Worm (Caenorhabditis elegans) whole organism, young adult: ENCODE results near the gene sut-1.

Experiments used
- B0336.3 ChIP-seq: fragments of 200-800 bp; sonication (Bioruptor generic); IDR thresholded peaks from 2 replicates; pipeline ENCODE4 v1.3.6; 2022; ENCODE audit warnings: missing genetic modification characterization, missing compliant biosample characterization
- C06A6.2 ChIP-seq: fragments of 200-800 bp; sonication (Bioruptor generic); conservative IDR thresholded peaks from 2 replicates; pipeline ENCODE4 v1.3.6; 2022; ENCODE audit warnings: missing genetic modification characterization, missing compliant biosample characterization
- D2030.7 ChIP-seq: fragments of 200-800 bp; sonication (Bioruptor generic); IDR thresholded peaks from 2 replicates; pipeline ENCODE4 v1.3.6; 2022; ENCODE audit warnings: missing genetic modification reagents, missing genetic modification characterization, missing compliant biosample characterization
- F37B4.10 ChIP-seq: fragments of 200-800 bp; sonication (Bioruptor generic); IDR thresholded peaks from 2 replicates; pipeline ENCODE4 v1.3.6; 2022; ENCODE audit warnings: missing genetic modification characterization, missing compliant biosample characterization
- F52B5.7 ChIP-seq: sonication (generic microtip); optimal IDR thresholded peaks from 2 replicates; lab custom pipeline; 2016; ENCODE audit warnings: mild to moderate bottlenecking, missing genetic modification characterization, missing compliant biosample characterization
- F57C9.4 ChIP-seq: sonication (generic microtip); optimal IDR thresholded peaks from 2 replicates; lab custom pipeline; 2017; ENCODE audit warnings: mild to moderate bottlenecking, missing genetic modification characterization, missing compliant biosample characterization
- T07F8.4 ChIP-seq: sonication (generic microtip); optimal IDR thresholded peaks from 2 replicates; lab custom pipeline; 2016; ENCODE audit warnings: mild to moderate bottlenecking, missing genetic modification characterization, moderate library complexity, missing compliant biosample characterization
- Y53G8AR.9 ChIP-seq: fragments of 200-800 bp; sonication (Bioruptor generic); conservative IDR thresholded peaks from 2 replicates; pipeline ENCODE4 v1.3.6; 2022; ENCODE audit warnings: missing genetic modification reagents, missing genetic modification characterization, missing compliant biosample characterization
- Y67H2A.10 ChIP-seq: fragments of 200-800 bp; sonication (Bioruptor generic); conservative IDR thresholded peaks from 2 replicates; pipeline ENCODE4 v1.3.6; 2022; ENCODE audit warnings: missing genetic modification reagents, missing genetic modification characterization, missing compliant biosample characterization
- aptf-2 ChIP-seq: fragments of 200-800 bp; sonication (Bioruptor generic); conservative IDR thresholded peaks from 2 replicates; pipeline ENCODE4 v1.3.6; 2022; ENCODE audit warnings: missing genetic modification reagents, missing genetic modification characterization, missing compliant biosample characterization
- atf-7 ChIP-seq: sonication (generic microtip); optimal IDR thresholded peaks from 2 replicates; lab custom pipeline; 2017; ENCODE audit warnings: mild to moderate bottlenecking, missing genetic modification characterization, missing compliant biosample characterization
- cebp-1 ChIP-seq, 2 experiments: fragments of 200-800 bp in 1 of 2; sonication (Bioruptor generic) in 1 of 2; sonication (generic microtip) in 1 of 2; IDR thresholded peaks in 1 of 2; optimal IDR thresholded peaks in 1 of 2; 2 replicates each; pipeline versions ENCODE4 v1.3.6 to Lab custom; 2017 to 2022; ENCODE audit warnings: missing compliant biosample characterization in 2 of 2, missing genetic modification characterization in 2 of 2, mild to moderate bottlenecking in 1 of 2, missing genetic modification reagents in 1 of 2, moderate library complexity in 1 of 2
- cebp-2 ChIP-seq: fragments of 200-800 bp; sonication (Bioruptor generic); IDR thresholded peaks from 2 replicates; pipeline ENCODE4 v1.3.6; 2022; ENCODE audit warnings: missing genetic modification characterization, missing compliant biosample characterization
- ceh-79 ChIP-seq: sonication (generic microtip); optimal IDR thresholded peaks from 2 replicates; lab custom pipeline; 2017; ENCODE audit warnings: mild to moderate bottlenecking, missing genetic modification characterization, missing compliant biosample characterization
- egl-44 ChIP-seq: fragments of 200-800 bp; sonication (Bioruptor generic); IDR thresholded peaks from 2 replicates; pipeline ENCODE4 v1.3.6; 2022; ENCODE audit warnings: missing genetic modification reagents, missing genetic modification characterization, missing compliant biosample characterization
- egrh-3 ChIP-seq: fragments of 200-800 bp; sonication (Bioruptor generic); IDR thresholded peaks from 2 replicates; pipeline ENCODE4 v1.3.6; 2022; ENCODE audit warnings: missing genetic modification reagents, missing genetic modification characterization, missing compliant biosample characterization
- hmg-20 ChIP-seq: fragments of 200-800 bp; sonication (Bioruptor generic); IDR thresholded peaks from 2 replicates; pipeline ENCODE4 v1.3.6; 2022; ENCODE audit warnings: missing genetic modification reagents, missing genetic modification characterization, missing compliant biosample characterization
- hrde-1 ChIP-seq: sonication (generic microtip); optimal IDR thresholded peaks from 2 replicates; lab custom pipeline; 2016; ENCODE audit warnings: missing genetic modification characterization, mild to moderate bottlenecking, missing compliant biosample characterization, moderate library complexity, missing genotype, missing genetic modification reagents, borderline replicate concordance
- lin-26 ChIP-seq: fragments of 200-800 bp; sonication (Bioruptor generic); IDR thresholded peaks from 2 replicates; pipeline ENCODE4 v1.3.6; 2022; ENCODE audit warnings: missing genetic modification reagents, missing genetic modification characterization, missing compliant biosample characterization
- lin-35 ChIP-seq, 3 experiments: fragments of 150-350 bp in 2 of 3; sonication (generic microtip) in 1 of 3; optimal IDR thresholded peaks; 2 replicates each; lab custom pipeline; 2014 to 2018; ENCODE audit warnings: missing biosample characterization in 3 of 3, missing genetic modification characterization in 3 of 3, missing genetic modification reagents in 3 of 3
- lsy-27 ChIP-seq: sonication (generic microtip); optimal IDR thresholded peaks from 2 replicates; lab custom pipeline; 2017; ENCODE audit warnings: missing genetic modification characterization, mild to moderate bottlenecking, missing compliant biosample characterization, antibody characterized with exemption, missing genotype, borderline replicate concordance; ENCODE audit not compliant: insufficient read depth
- madf-6 ChIP-seq: fragments of 200-800 bp; sonication (Bioruptor generic); IDR thresholded peaks from 2 replicates; pipeline ENCODE4 v1.3.6; 2022; ENCODE audit warnings: missing genetic modification reagents, missing genetic modification characterization, missing compliant biosample characterization
- mcd-1 ChIP-seq: fragments of 200-800 bp; sonication (Bioruptor generic); IDR thresholded peaks from 2 replicates; pipeline ENCODE4 v1.3.6; 2022; ENCODE audit warnings: missing genetic modification reagents, missing genetic modification characterization, missing compliant biosample characterization
- mel-28 ChIP-seq: sonication (generic microtip); optimal IDR thresholded peaks from 2 replicates; lab custom pipeline; 2016; ENCODE audit warnings: borderline replicate concordance, mild to moderate bottlenecking, missing genetic modification characterization, missing compliant biosample characterization
- nfya-1 ChIP-seq: sonication (generic microtip); optimal IDR thresholded peaks from 2 replicates; lab custom pipeline; 2017; ENCODE audit warnings: antibody characterized with exemption, missing compliant biosample characterization, missing genetic modification characterization, borderline replicate concordance; ENCODE audit not compliant: insufficient read depth
- nhr-179 ChIP-seq: sonication (generic microtip); optimal IDR thresholded peaks from 2 replicates; lab custom pipeline; 2016; ENCODE audit warnings: mild to moderate bottlenecking, missing genetic modification characterization, missing compliant biosample characterization
- nhr-80 ChIP-seq: sonication (generic microtip); optimal IDR thresholded peaks from 2 replicates; lab custom pipeline; 2016; ENCODE audit warnings: missing genetic modification characterization, missing compliant biosample characterization
- pbrm-1 ChIP-seq: fragments of 200-800 bp; sonication (Bioruptor generic); IDR thresholded peaks from 2 replicates; pipeline ENCODE4 v1.3.6; 2022; ENCODE audit warnings: missing genetic modification reagents, missing genetic modification characterization, missing compliant biosample characterization
- unc-62 ChIP-seq: fragments of 150-350 bp; optimal IDR thresholded peaks from 2 replicates; lab custom pipeline; 2014; ENCODE audit warnings: missing biosample characterization, missing genetic modification reagents, missing genetic modification characterization
- zfh-2 ChIP-seq: fragments of 200-800 bp; sonication (Bioruptor generic); conservative IDR thresholded peaks from 2 replicates; pipeline ENCODE4 v1.3.6; 2022; ENCODE audit warnings: missing genetic modification reagents, missing genetic modification characterization, missing compliant biosample characterization
- ztf-18 ChIP-seq: sonication (generic microtip); optimal IDR thresholded peaks from 2 replicates; lab custom pipeline; 2016; ENCODE audit warnings: missing genotype, mild to moderate bottlenecking, missing genetic modification characterization, missing compliant biosample characterization
- ztf-25 ChIP-seq: fragments of 200-800 bp; sonication (Bioruptor generic); IDR thresholded peaks from 2 replicates; pipeline ENCODE4 v1.3.6; 2022; ENCODE audit warnings: missing genetic modification reagents, missing genetic modification characterization, missing compliant biosample characterization
- ztf-26 ChIP-seq: sonication (generic microtip); optimal IDR thresholded peaks from 2 replicates; lab custom pipeline; 2017; ENCODE audit warnings: missing genetic modification characterization, missing compliant biosample characterization

sut-1 gene

ce11 chrII:1149390-1149789, 26.3 kb upstream of the sut-1 start:
- TF ChIP-seq zfh-2 (0 out of 2 replicates have a peak, but pooled peaks have one; percentile 56), egrh-3 (GFP tag; lab: Robert Waterston, UW) (0 out of 2 replicates have a peak, but pooled peaks have one; percentile 6), lin-26 (no peak), Y67H2A.10 (GFP tag; lab: Robert Waterston, UW) (no peak), nhr-179 (tag; lab: Kevin White, UChicago) (peak; percentile 37), D2030.7 (GFP tag; lab: Robert Waterston, UW) (no peak), cebp-2 (GFP tag; lab: Robert Waterston, UW) (no peak)
- TF ChIP-seq, all 124 proteins: peak for 3

ce11 chrII:1143173-1143738, 20.2 kb upstream of the sut-1 start:
- TF ChIP-seq hmg-20 (no peak), nhr-80 (peak; percentile 43), Y53G8AR.9 (GFP tag; lab: Robert Waterston, UW) (0 out of 2 replicates have a peak, but pooled peaks have one; percentile 53), F57C9.4 (tag; lab: Kevin White, UChicago) (no peak), madf-6 (GFP tag; lab: Robert Waterston, UW) (no peak), hrde-1 (tag; lab: Kevin White, UChicago) (no peak), unc-62 (GFP tag; lab: Kevin White, UChicago) (no peak), D2030.7 (GFP tag; lab: Robert Waterston, UW) (no peak), atf-7 (tag; lab: Kevin White, UChicago) (peak; percentile 88), cebp-1 (GFP tag; IDR thresholded peaks at IDR 0.05; lab: Robert Waterston, UW) (no peak), cebp-1 (tag; optimal IDR thresholded peaks at IDR 0.05; lab: Kevin White, UChicago) (peak; percentile 7)

- TF ChIP-seq pbrm-1 (GFP tag; lab: Robert Waterston, UW) (no peak), aptf-2 (GFP tag; lab: Robert Waterston, UW) (no peak), nfya-1 (tag; lab: Kevin White, UChicago) (no peak), lin-26 (no peak), ceh-79 (no peak), mcd-1 (GFP tag; lab: Robert Waterston, UW) (0 out of 2 replicates have a peak, but pooled peaks have one; percentile 5), C06A6.2 (no peak), lsy-27 (tag; lab: Kevin White, UChicago) (no peak), F52B5.7 (tag; lab: Kevin White, UChicago) (no peak), B0336.3 (GFP tag; lab: Robert Waterston, UW) (peak; percentile 32; the same call in 1 of the 2 replicates), F37B4.10 (GFP tag; lab: Robert Waterston, UW) (no peak), T07F8.4 (no peak), lin-35 (GFP tag; optimal IDR thresholded peaks at IDR 0.05; lab: Kevin White, UChicago) (no peak), mel-28 (tag; lab: Kevin White, UChicago) (no peak), ztf-26 (tag; lab: Kevin White, UChicago) (peak; percentile 20), Y53G8AR.9 (GFP tag; lab: Robert Waterston, UW) (0 out of 2 replicates have a peak, but pooled peaks have one; percentile 37), nhr-80 (no peak), ztf-25 (GFP tag; lab: Robert Waterston, UW) (no peak), ztf-18 (tag; lab: Kevin White, UChicago) (no peak), Y67H2A.10 (GFP tag; lab: Robert Waterston, UW) (no peak), egl-44 (GFP tag; lab: Robert Waterston, UW) (no peak), zfh-2 (peak; percentile 85)
Observed at ce11 chrII:1141720-1142574, 18.9 kb upstream of the sut-1 start.
